Worm (Caenorhabditis elegans) whole organism, late embryonic: ENCODE data around the gene C44B12.9.

Experiments
- ama-1 ChIP-seq: fragments of 150-350 bp; optimal IDR thresholded peaks from 2 replicates; lab custom pipeline; 2014
- ceh-45 ChIP-seq: fragments of 200-800 bp; sonication (Bioruptor generic); IDR thresholded peaks from 2 replicates; pipeline ENCODE4 v1.3.6; 2022; ENCODE audit warnings: missing genetic modification reagents, missing genetic modification characterization, missing compliant biosample characterization
- fkh-10 ChIP-seq: fragments of 150-350 bp; optimal IDR thresholded peaks from 2 replicates; lab custom pipeline; 2014; ENCODE audit warnings: missing biosample characterization, missing genetic modification reagents, missing genetic modification characterization
- hlh-30 ChIP-seq: sonication (generic microtip); optimal IDR thresholded peaks from 2 replicates; lab custom pipeline; 2017; ENCODE audit warnings: antibody characterized with exemption, missing genetic modification characterization, missing compliant biosample characterization; ENCODE audit not compliant: insufficient read depth
- lin-11 ChIP-seq: fragments of 200-800 bp; sonication (Bioruptor generic); optimal IDR thresholded peaks from 2 replicates; lab custom pipeline; 2018; ENCODE audit warnings: mild to moderate bottlenecking, missing genetic modification characterization, missing compliant biosample characterization
- nhr-11 ChIP-seq: fragments of 150-350 bp; optimal IDR thresholded peaks from 2 replicates; lab custom pipeline; 2014; ENCODE audit warnings: missing biosample characterization, missing genetic modification characterization
- pha-2 ChIP-seq: sonication (generic microtip); optimal IDR thresholded peaks from 2 replicates; lab custom pipeline; 2017; ENCODE audit warnings: mild to moderate bottlenecking, missing genetic modification characterization, missing compliant biosample characterization
- pha-4 ChIP-seq: fragments of 150-350 bp; optimal IDR thresholded peaks from 2 replicates; lab custom pipeline; 2018; ENCODE audit warnings: missing biosample characterization, missing genetic modification reagents, missing genetic modification characterization
- ref-2 ChIP-seq: sonication (generic microtip); optimal IDR thresholded peaks from 2 replicates; lab custom pipeline; 2016; ENCODE audit warnings: missing genetic modification characterization, missing compliant biosample characterization
- zip-5 ChIP-seq: sonication (generic microtip); optimal IDR thresholded peaks from 2 replicates; lab custom pipeline; 2016; ENCODE audit warnings: missing genetic modification characterization, missing compliant biosample characterization

ce11 chrIV:1055734-1056133, 48.7 kb downstream of the C44B12.9 start:
- TF ChIP-seq zip-5 (tag; lab: Kevin White, UChicago) (no peak), pha-4 (tag; lab: Kevin White, UChicago) (no peak), ama-1 (lab: Kevin White, UChicago) (no peak), hlh-30 (tag; lab: Kevin White, UChicago) (no peak), ceh-45 (GFP tag; lab: Robert Waterston, UW) (no peak), fkh-10 (no peak), pha-2 (tag; lab: Kevin White, UChicago) (no peak), nhr-11 (tag; lab: Kevin White, UChicago) (no peak), ref-2 (no peak), lin-11 (tag; lab: Kevin White, UChicago) (no peak)
